Worm (Caenorhabditis elegans): Measurements from ENCODE around the gene hpo-34.

ce11 chrX:11462112-11462511 lies 56.8 kb downstream of the hpo-34 start:
- TF ChIP-seq ztf-26 (tag; optimal IDR thresholded peaks at IDR 0.05), result no peak
- TF ChIP-seq F22D6.2 (tag; optimal IDR thresholded peaks at IDR 0.05), result no peak
- no peak for TF ChIP-seq hrde-1 (tag; optimal IDR thresholded peaks at IDR 0.05; ENCODE audit: borderline replicate concordance)
- TF ChIP-seq lin-26 (GFP tag; IDR thresholded peaks at IDR 0.05), result no peak
- no peak for TF ChIP-seq lir-1 (GFP tag; conservative IDR thresholded peaks at IDR 0.05)
- no peak for TF ChIP-seq efl-1 (GFP tag; optimal IDR thresholded peaks at IDR 0.05)
- no peak for TF ChIP-seq let-607 (tag; optimal IDR thresholded peaks at IDR 0.05)
- TF ChIP-seq nfya-1 (tag; optimal IDR thresholded peaks at IDR 0.05; ENCODE audit: borderline replicate concordance, insufficient read depth), result no peak

All from whole organism, young adult.